Fruit fly (Drosophila melanogaster): ENCODE measurements around the gene CG42717.

CG42717 gene

dm6 chr3L:16060806-16061600, 28.0 kb upstream of the CG42717 start (continued):
- TF ChIP-seq Antp (GFP tag; optimal IDR thresholded peaks at IDR 0.05) = peak; percentile 19
- no peak for TF ChIP-seq cas (GFP tag; IDR thresholded peaks at IDR 0.05)
- no peak for TF ChIP-seq al (GFP tag; IDR thresholded peaks at IDR 0.05)
- TF ChIP-seq ATbp (GFP tag; optimal IDR thresholded peaks at IDR 0.05) = peak; percentile 25
- TF ChIP-seq Dref (GFP tag; IDR thresholded peaks at IDR 0.05) = no peak
- TF ChIP-seq ab (GFP tag; optimal IDR thresholded peaks at IDR 0.05) = no peak
- no peak; the same call in 2 of the 3 replicates for TF ChIP-seq tgo (GFP tag; IDR thresholded peaks at IDR 0.05)
- TF ChIP-seq gsb-n (tag; optimal IDR thresholded peaks at IDR 0.05) = no peak
- no peak for TF ChIP-seq Abd-B (GFP tag; optimal IDR thresholded peaks at IDR 0.05)
- TF ChIP-seq Med (GFP tag) = peak; percentile 19
- no peak for TF ChIP-seq ranshi (GFP tag; IDR thresholded peaks at IDR 0.05)
- peak; percentile 76 for TF ChIP-seq sd (tag; optimal IDR thresholded peaks at IDR 0.05)
- no peak for TF ChIP-seq dati (GFP tag; IDR thresholded peaks at IDR 0.05)
- TF ChIP-seq Kr (GFP tag; optimal IDR thresholded peaks at IDR 0.05) = no peak
- no peak for TF ChIP-seq CG17802 (tag; optimal IDR thresholded peaks at IDR 0.05)
- TF ChIP-seq vfl (GFP tag; optimal IDR thresholded peaks at IDR 0.05) = no peak
- TF ChIP-seq eyg (GFP tag; optimal IDR thresholded peaks at IDR 0.05) = no peak
- TF ChIP-seq CG5245 (GFP tag; optimal IDR thresholded peaks at IDR 0.05) = no peak
- no peak for TF ChIP-seq Side (GFP tag; optimal IDR thresholded peaks at IDR 0.05)
- peak; percentile 5 for TF ChIP-seq mam (GFP tag; optimal IDR thresholded peaks at IDR 0.05)
- no peak for TF ChIP-seq CG15696 (tag; optimal IDR thresholded peaks at IDR 0.05)
- no peak for TF ChIP-seq Dek (tag; optimal IDR thresholded peaks at IDR 0.05)
- no peak for TF ChIP-seq Optix (GFP tag; IDR thresholded peaks at IDR 0.05)
- peak; percentile 24 for TF ChIP-seq HLH54F (GFP tag; optimal IDR thresholded peaks at IDR 0.05)
- peak; percentile 61; the same call in 2 of the 3 replicates for TF ChIP-seq row (GFP tag; IDR thresholded peaks at IDR 0.05)
- TF ChIP-seq knrl (GFP tag; IDR thresholded peaks at IDR 0.05; ENCODE audit: partially characterized antibody) = no peak
- peak; percentile 65 for TF ChIP-seq tio (GFP tag; optimal IDR thresholded peaks at IDR 0.05)
- TF ChIP-seq Oli (tag; optimal IDR thresholded peaks at IDR 0.05) = no peak
- TF ChIP-seq CG16813 (GFP tag; IDR thresholded peaks at IDR 0.05; ENCODE audit: partially characterized antibody) = no peak
- TF ChIP-seq pzg (GFP tag; optimal IDR thresholded peaks at IDR 0.05) = no peak
- no peak for TF ChIP-seq Hr51 (GFP tag; optimal IDR thresholded peaks at IDR 0.05)
- TF ChIP-seq CG8924 (tag; optimal IDR thresholded peaks at IDR 0.05) = peak; percentile 76
- TF ChIP-seq stwl (tag; optimal IDR thresholded peaks at IDR 0.05) = no peak
- TF ChIP-seq ERR (GFP tag; optimal IDR thresholded peaks at IDR 0.05) = no peak
- TF ChIP-seq CG11085 (GFP tag; IDR thresholded peaks at IDR 0.05) = no peak
- TF ChIP-seq mld (GFP tag; IDR thresholded peaks at IDR 0.05; ENCODE audit: partially characterized antibody) = no peak
- no peak for TF ChIP-seq CG11504 (tag; optimal IDR thresholded peaks at IDR 0.05)
- no peak for TF ChIP-seq CG14050 (GFP tag; IDR thresholded peaks at IDR 0.05)
- no peak for TF ChIP-seq Hr39 (optimal IDR thresholded peaks at IDR 0.05)
- TF ChIP-seq CG12299 (tag; optimal IDR thresholded peaks at IDR 0.05) = peak; percentile 18
- no peak for TF ChIP-seq CG11456 (GFP tag; IDR thresholded peaks at IDR 0.05)
- TF ChIP-seq CG4617 (GFP tag; optimal IDR thresholded peaks at IDR 0.05; ENCODE audit: borderline replicate concordance) = no peak
- peak; percentile 51 for TF ChIP-seq Meics (GFP tag; optimal IDR thresholded peaks at IDR 0.05)
- no peak for TF ChIP-seq CG17328 (GFP tag; IDR thresholded peaks at IDR 0.05)
- no peak for TF ChIP-seq Adf1 (GFP tag; IDR thresholded peaks at IDR 0.05)
- TF ChIP-seq C15 (GFP tag; IDR thresholded peaks at IDR 0.05) = 0 out of 3 replicates have a peak, but pooled peaks have one; percentile 27
- peak; percentile 53 for TF ChIP-seq CG10209 (GFP tag; optimal IDR thresholded peaks at IDR 0.05)
- no peak for TF ChIP-seq hbn (GFP tag; IDR thresholded peaks at IDR 0.05; ENCODE audit: partially characterized antibody)
- TF ChIP-seq Mrtf (GFP tag; IDR thresholded peaks at IDR 0.05) = no peak
- no peak for TF ChIP-seq CG6813 (GFP tag; optimal IDR thresholded peaks at IDR 0.05)

Data from whole organism, embryonic.